Fruit fly (Drosophila melanogaster) whole organism, prepupa: ENCODE results near the gene Sh.
"Not testable (repeated sequence)": the region's sequence is repeated elsewhere in the genome, so short reads cannot be mapped to it uniquely, and the experiment has no call there.

Experiments used
- Blimp-1 ChIP-seq: fragments of 200-800 bp; sonication (Bioruptor generic); optimal IDR thresholded peaks from 3 replicates; lab custom pipeline; 2017; ENCODE audit warnings: missing biosample characterization, missing genetic modification characterization, mild to moderate bottlenecking, moderate library complexity, missing genetic modification reagents
- CG10631 ChIP-seq: fragments of 200-800 bp; sonication (Bioruptor generic); optimal IDR thresholded peaks from 2 replicates; lab custom pipeline; 2016; ENCODE audit warnings: missing biosample characterization, missing genetic modification characterization
- CG11294 ChIP-seq: fragments of 200-800 bp; sonication (Bioruptor generic); IDR thresholded peaks from 2 replicates; pipeline ENCODE4 v1.3.6; 2022; ENCODE audit warnings: missing biosample characterization, missing genetic modification characterization
- CG15336 ChIP-seq: fragments of 200-800 bp; sonication (Bioruptor generic); IDR thresholded peaks from 2 replicates; pipeline ENCODE4 v1.3.6; 2022; ENCODE audit warnings: missing biosample characterization, missing genetic modification characterization
- CG1621 ChIP-seq: fragments of 200-800 bp; sonication (Bioruptor generic); optimal IDR thresholded peaks from 3 replicates; lab custom pipeline; 2018; ENCODE audit warnings: missing biosample characterization, mild to moderate bottlenecking, missing genetic modification characterization
- CG16779 ChIP-seq: fragments of 200-800 bp; sonication (Bioruptor generic); optimal IDR thresholded peaks from 3 replicates; lab custom pipeline; 2017; ENCODE audit warnings: missing biosample characterization, mild to moderate bottlenecking, missing genetic modification characterization
- CG3032 ChIP-seq: fragments of 200-800 bp; optimal IDR thresholded peaks from 2 replicates; lab custom pipeline; 2019; ENCODE audit warnings: missing biosample characterization, mild to moderate bottlenecking, missing genetic modification characterization, moderate library complexity
- CG31627 ChIP-seq: fragments of 200-800 bp; sonication (Bioruptor generic); optimal IDR thresholded peaks from 3 replicates; lab custom pipeline; 2016; ENCODE audit warnings: missing biosample characterization, missing genetic modification characterization
- CG3919 ChIP-seq: fragments of 200-800 bp; sonication (Bioruptor generic); optimal IDR thresholded peaks from 3 replicates; lab custom pipeline; 2016; ENCODE audit warnings: missing biosample characterization, missing genetic modification characterization
- CG4318 ChIP-seq: fragments of 200-800 bp; sonication (Bioruptor generic); optimal IDR thresholded peaks from 3 replicates; lab custom pipeline; 2017; ENCODE audit warnings: missing biosample characterization, mild to moderate bottlenecking, missing genetic modification characterization
- CG6792 ChIP-seq: fragments of 200-800 bp; sonication (Bioruptor generic); optimal IDR thresholded peaks from 3 replicates; lab custom pipeline; 2016; ENCODE audit warnings: missing biosample characterization, missing genetic modification characterization
- CG7368 ChIP-seq: fragments of 200-800 bp; sonication (Bioruptor generic); optimal IDR thresholded peaks from 3 replicates; lab custom pipeline; 2016; ENCODE audit warnings: missing biosample characterization, missing genetic modification characterization
- CG8119 ChIP-seq: fragments of 200-800 bp; sonication (Bioruptor generic); IDR thresholded peaks from 3 replicates; pipeline ENCODE4 v1.3.6; 2022; ENCODE audit warnings: missing biosample characterization, missing genetic modification characterization
- CG8632 ChIP-seq: fragments of 200-800 bp; sonication (Bioruptor generic); optimal IDR thresholded peaks from 3 replicates; lab custom pipeline; 2016; ENCODE audit warnings: missing biosample characterization, missing genetic modification characterization
- CG9139 ChIP-seq: fragments of 200-800 bp; sonication (Bioruptor generic); optimal IDR thresholded peaks from 3 replicates; lab custom pipeline; 2017; ENCODE audit warnings: missing biosample characterization, mild to moderate bottlenecking, missing genetic modification characterization
- Eip75B ChIP-seq: fragments of 200-800 bp; sonication (Bioruptor generic); optimal IDR thresholded peaks from 3 replicates; lab custom pipeline; 2016; ENCODE audit warnings: missing biosample characterization, missing genetic modification characterization
- Eip78C ChIP-seq: fragments of 200-800 bp; sonication (Bioruptor generic); peaks from one replicate; lab custom pipeline; 2016; ENCODE audit warnings: missing biosample characterization, missing genetic modification characterization
- Ets21C ChIP-seq: fragments of 200-800 bp; sonication (Bioruptor generic); optimal IDR thresholded peaks from 3 replicates; lab custom pipeline; 2016; ENCODE audit warnings: missing biosample characterization, missing genetic modification characterization
- Ets96B ChIP-seq: fragments of 200-800 bp; optimal IDR thresholded peaks from 2 replicates; lab custom pipeline; 2019; ENCODE audit warnings: missing biosample characterization, mild to moderate bottlenecking, missing genetic modification characterization, moderate library complexity
- Gug ChIP-seq: fragments of 200-800 bp; sonication (Bioruptor generic); IDR thresholded peaks from 2 replicates; pipeline ENCODE4 v1.3.6; 2022; ENCODE audit warnings: missing biosample characterization, missing genetic modification characterization
- Hr38 ChIP-seq: sonication (Bioruptor generic); optimal IDR thresholded peaks from 2 replicates; lab custom pipeline; 2016; ENCODE audit warnings: missing biosample characterization, missing genetic modification characterization
- Hr4 ChIP-seq: fragments of 200-800 bp; sonication (Bioruptor generic); optimal IDR thresholded peaks from 3 replicates; lab custom pipeline; 2016; ENCODE audit warnings: missing biosample characterization, missing genetic modification characterization
- Lpt ChIP-seq: fragments of 200-800 bp; sonication (Bioruptor generic); optimal IDR thresholded peaks from 3 replicates; lab custom pipeline; 2016; ENCODE audit warnings: missing biosample characterization, missing genetic modification characterization
- Met ChIP-seq: fragments of 200-800 bp; sonication (Bioruptor generic); optimal IDR thresholded peaks from 3 replicates; lab custom pipeline; 2016; ENCODE audit warnings: missing biosample characterization, missing genetic modification characterization
- Sox102F ChIP-seq: fragments of 200-800 bp; sonication (Bioruptor generic); optimal IDR thresholded peaks from 2 replicates; lab custom pipeline; 2016; ENCODE audit warnings: missing biosample characterization, mild to moderate bottlenecking, missing genetic modification characterization
- Sox14 ChIP-seq: fragments of 200-800 bp; sonication (Bioruptor generic); optimal IDR thresholded peaks from 3 replicates; lab custom pipeline; 2016; ENCODE audit warnings: missing biosample characterization, missing genetic modification characterization
- Sox15 ChIP-seq: fragments of 200-800 bp; sonication (Bioruptor generic); optimal IDR thresholded peaks from 3 replicates; lab custom pipeline; 2016; ENCODE audit warnings: missing biosample characterization, missing genetic modification characterization
- acj6 ChIP-seq: fragments of 200-800 bp; sonication (Bioruptor generic); optimal IDR thresholded peaks from 3 replicates; lab custom pipeline; 2016; ENCODE audit warnings: missing biosample characterization, missing genetic modification characterization
- dac ChIP-seq: fragments of 200-800 bp; sonication (Bioruptor generic); optimal IDR thresholded peaks from 2 replicates; lab custom pipeline; 2017; ENCODE audit warnings: missing biosample characterization, mild to moderate bottlenecking, missing genetic modification characterization
- dsx ChIP-seq: fragments of 200-800 bp; optimal IDR thresholded peaks from 3 replicates; lab custom pipeline; 2019; ENCODE audit warnings: missing biosample characterization, mild to moderate bottlenecking, missing genetic modification characterization, moderate library complexity; ENCODE audit not compliant: poor library complexity, severe bottlenecking
- eg ChIP-seq: fragments of 200-800 bp; sonication (Bioruptor generic); IDR thresholded peaks from 3 replicates; pipeline ENCODE4 v1.3.6; 2022; ENCODE audit warnings: missing biosample characterization, missing genetic modification characterization
- esn ChIP-seq: fragments of 200-800 bp; sonication (Bioruptor generic); optimal IDR thresholded peaks from 2 replicates; lab custom pipeline; 2016; ENCODE audit warnings: missing biosample characterization, mild to moderate bottlenecking, missing genetic modification characterization, moderate library complexity
- lz ChIP-seq: fragments of 200-800 bp; sonication (Bioruptor generic); optimal IDR thresholded peaks from 3 replicates; lab custom pipeline; 2016; ENCODE audit warnings: missing biosample characterization, missing genetic modification characterization
- net ChIP-seq: fragments of 200-800 bp; sonication (Bioruptor generic); optimal IDR thresholded peaks from 3 replicates; lab custom pipeline; 2016; ENCODE audit warnings: missing biosample characterization, missing genetic modification characterization
- pdm3 ChIP-seq: fragments of 200-800 bp; sonication (Bioruptor generic); optimal IDR thresholded peaks from 3 replicates; lab custom pipeline; 2016; ENCODE audit warnings: missing biosample characterization, missing genetic modification characterization
- salr ChIP-seq, 2 experiments: fragments of 200-800 bp; sonication (Bioruptor generic); optimal IDR thresholded peaks; 3 replicates each; lab custom pipeline; 2016 to 2018; ENCODE audit warnings: missing biosample characterization in 2 of 2, missing genetic modification characterization in 2 of 2, mild to moderate bottlenecking in 1 of 2
- svp ChIP-seq: fragments of 200-800 bp; sonication (Bioruptor generic); peaks from one replicate; lab custom pipeline; 2016; ENCODE audit warnings: missing biosample characterization, missing genetic modification characterization
- topi ChIP-seq: fragments of 200-800 bp; sonication (Bioruptor generic); optimal IDR thresholded peaks from 3 replicates; lab custom pipeline; 2016; ENCODE audit warnings: missing biosample characterization, missing genetic modification characterization
- vri ChIP-seq: fragments of 200-800 bp; sonication (Bioruptor generic); optimal IDR thresholded peaks from 3 replicates; lab custom pipeline; 2016; ENCODE audit warnings: missing biosample characterization, mild to moderate bottlenecking, missing genetic modification characterization

Sh gene

dm6 chrX:17899402-17899801 lies 163.6 kb downstream of the Sh start, which contains the start of gene Gss2:
Gss2 (plus strand) TSS chrX:17899702.
- not testable (repeated sequence) for TF ChIP-seq Gug; salr (GFP tag; optimal IDR thresholded peaks at IDR 0.05; lab: Kevin White, UChicago); acj6

dm6 chrX:17889247-17889646 lies 173.8 kb downstream of the Sh start, which contains the start of gene Gss1:
Gss1 (plus strand) TSS chrX:17889547.
- TF ChIP-seq Ets21C, Hr38, Blimp-1 (GFP tag; lab: Kevin White, UChicago): not testable (repeated sequence)

- TF ChIP-seq CG10631 (GFP tag; lab: Kevin White, UChicago) = no peak
- TF ChIP-seq Sox102F = no peak
- no peak for TF ChIP-seq CG7368 (GFP tag; lab: Kevin White, UChicago)
- no peak for TF ChIP-seq CG8119 (GFP tag; lab: Robert Waterston, UW)
- TF ChIP-seq Sox14 (GFP tag; lab: Kevin White, UChicago) = no peak
- no peak for TF ChIP-seq Eip78C (GFP tag; lab: Kevin White, UChicago)
- TF ChIP-seq CG4318 (GFP tag; lab: Kevin White, UChicago) = no peak
- TF ChIP-seq CG3032 (tag; lab: Kevin White, UChicago) = no peak
- TF ChIP-seq Gug = no peak
- no peak for TF ChIP-seq vri
- no peak for TF ChIP-seq Sox15
- TF ChIP-seq Ets96B (tag; lab: Kevin White, UChicago) = no peak
- no peak for TF ChIP-seq CG8632 (GFP tag; lab: Kevin White, UChicago)
- TF ChIP-seq CG1621 (tag; lab: Kevin White, UChicago) = no peak
- no peak for TF ChIP-seq Met (GFP tag; lab: Kevin White, UChicago)
- TF ChIP-seq, all 60 proteins: peak for 0
Observed at dm6 chrX:17887877-17888276, 175.2 kb downstream of the Sh start, which contains the start of gene CG6788. CG6788 (plus strand) TSS chrX:17888177.

dm6 chrX:17887208-17887627 lies 175.8 kb downstream of the Sh start, which contains the start of gene mnb:
mnb (minus strand) TSS chrX:17887222.
- TF ChIP-seq esn (GFP tag; lab: Kevin White, UChicago) = peak; percentile 32
- TF ChIP-seq CG31627 (GFP tag; lab: Kevin White, UChicago) = peak; percentile 7
- peak; percentile 73 for TF ChIP-seq svp (GFP tag; lab: Kevin White, UChicago)
- TF ChIP-seq Blimp-1 (GFP tag; lab: Kevin White, UChicago) = no peak
- no peak for TF ChIP-seq CG8119 (GFP tag; lab: Robert Waterston, UW)
- no peak for TF ChIP-seq CG1621 (tag; lab: Kevin White, UChicago)
- peak; percentile 4 for TF ChIP-seq acj6
- TF ChIP-seq, all 60 proteins: peak for 4

dm6 chrX:17886449-17887207 lies 176.4 kb downstream of the Sh start:
- TF ChIP-seq acj6 = no peak
- TF ChIP-seq CG3919 (GFP tag; lab: Kevin White, UChicago) = peak; percentile 15
- TF ChIP-seq esn (GFP tag; lab: Kevin White, UChicago) = no peak
- TF ChIP-seq CG7368 (GFP tag; lab: Kevin White, UChicago) = peak; percentile 12
- TF ChIP-seq eg (GFP tag; lab: Robert Waterston, UW) = peak; percentile 53
- peak; percentile 41 for TF ChIP-seq Eip75B
- TF ChIP-seq CG31627 (GFP tag; lab: Kevin White, UChicago) = no peak
- no peak; the same call in 1 of the 2 replicates for TF ChIP-seq Gug
- peak; percentile 17 for TF ChIP-seq pdm3 (GFP tag; lab: Kevin White, UChicago)
- TF ChIP-seq Sox14 (GFP tag; lab: Kevin White, UChicago) = peak; percentile 30
- TF ChIP-seq Met (GFP tag; lab: Kevin White, UChicago) = peak; percentile 36
- peak; percentile 87 for TF ChIP-seq CG8119 (GFP tag; lab: Robert Waterston, UW)
- peak; percentile 75 for TF ChIP-seq CG16779 (tag; lab: Kevin White, UChicago)
- no peak for TF ChIP-seq CG4318 (GFP tag; lab: Kevin White, UChicago)
- TF ChIP-seq dac (GFP tag; lab: Kevin White, UChicago) = peak; percentile 56
- TF ChIP-seq CG6792 (GFP tag; lab: Kevin White, UChicago) = no peak
- TF ChIP-seq CG8632 (GFP tag; lab: Kevin White, UChicago) = peak; percentile 43
- TF ChIP-seq net (GFP tag; lab: Kevin White, UChicago) = peak; percentile 69
- no peak for TF ChIP-seq CG11294 (GFP tag; lab: Robert Waterston, UW)
- peak; percentile 73 for TF ChIP-seq Lpt (GFP tag; lab: Kevin White, UChicago)
- TF ChIP-seq CG10631 (GFP tag; lab: Kevin White, UChicago) = peak; percentile 16
- peak; percentile 80 for TF ChIP-seq Eip78C (GFP tag; lab: Kevin White, UChicago)
- TF ChIP-seq Hr4 (GFP tag; lab: Kevin White, UChicago) = peak; percentile 2
- TF ChIP-seq vri = peak; percentile 20
- peak; percentile 65 for TF ChIP-seq CG15336 (GFP tag; lab: Robert Waterston, UW)
- no peak for TF ChIP-seq svp (GFP tag; lab: Kevin White, UChicago)
- peak; percentile 64 for TF ChIP-seq dsx
- peak; percentile 2 for TF ChIP-seq topi
- TF ChIP-seq lz (GFP tag; lab: Kevin White, UChicago) = no peak
- TF ChIP-seq CG9139 = peak; percentile 77
